Worm (Caenorhabditis elegans): ENCODE data around the gene srp-1.

DNA sequence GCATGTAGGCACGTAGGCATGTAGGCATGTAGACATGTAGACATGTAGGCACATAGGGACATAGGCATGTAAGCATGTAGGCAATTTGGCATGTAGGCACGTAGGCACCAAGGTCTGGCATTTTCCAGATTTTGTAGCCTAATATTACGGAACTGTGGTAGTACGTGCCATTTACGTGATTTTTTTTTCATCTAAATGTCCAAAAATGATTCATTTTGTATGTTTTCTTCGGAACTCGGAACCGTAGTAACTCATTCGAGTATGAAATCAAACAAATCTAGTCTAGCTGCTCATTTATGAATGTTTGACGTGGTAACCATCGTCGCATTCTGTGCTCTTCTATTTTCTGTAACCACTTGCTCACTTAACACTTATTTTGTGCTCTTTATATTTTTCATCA lies 25.3 kb downstream of the srp-1 start, which contains the start of gene srbc-59:
- TF ChIP-seq unc-62 (GFP tag; optimal IDR thresholded peaks at IDR 0.05) (no peak), ztf-4 (tag; optimal IDR thresholded peaks at IDR 0.05) (no peak), ceh-82 (tag; optimal IDR thresholded peaks at IDR 0.05) (no peak), crh-2 (tag; optimal IDR thresholded peaks at IDR 0.05) (no peak), R02D3.7 (tag; optimal IDR thresholded peaks at IDR 0.05) (no peak), mdl-1 (tag; optimal IDR thresholded peaks at IDR 0.05) (no peak)

Measured in whole organism, L2 larva.